Worm (Caenorhabditis elegans) whole organism, young adult: ENCODE data around the gene H41C03.2.
A peak's percentile ranks its signal among the peaks of the same experiment; 100 is the strongest.

Experiments used
- B0336.3 ChIP-seq: fragments of 200-800 bp; sonication (Bioruptor generic); IDR thresholded peaks from 2 replicates; pipeline ENCODE4 v1.3.6; 2022; ENCODE audit warnings: missing genetic modification characterization, missing compliant biosample characterization
- C17E4.6 ChIP-seq: fragments of 200-800 bp; sonication (Bioruptor generic); IDR thresholded peaks from 2 replicates; pipeline ENCODE4 v1.3.6; 2022; ENCODE audit warnings: missing genetic modification reagents, missing genetic modification characterization, missing compliant biosample characterization
- F23B12.7 ChIP-seq: sonication (generic microtip); optimal IDR thresholded peaks from 2 replicates; lab custom pipeline; 2017; ENCODE audit warnings: missing genetic modification characterization, mild to moderate bottlenecking, missing compliant biosample characterization, antibody characterized with exemption, moderate library complexity; ENCODE audit not compliant: insufficient read depth
- F49E8.2 ChIP-seq: sonication (generic microtip); optimal IDR thresholded peaks from 3 replicates; lab custom pipeline; 2017; ENCODE audit warnings: missing genetic modification characterization, mild to moderate bottlenecking, missing compliant biosample characterization, antibody characterized with exemption, moderate library complexity; ENCODE audit not compliant: insufficient read depth
- F55B11.4 ChIP-seq: sonication (generic microtip); optimal IDR thresholded peaks from 2 replicates; lab custom pipeline; 2016; ENCODE audit warnings: missing compliant biosample characterization, missing genetic modification characterization, borderline replicate concordance; ENCODE audit not compliant: insufficient read depth
- F57C9.4 ChIP-seq: sonication (generic microtip); optimal IDR thresholded peaks from 2 replicates; lab custom pipeline; 2017; ENCODE audit warnings: mild to moderate bottlenecking, missing genetic modification characterization, missing compliant biosample characterization
- K12H6.12 ChIP-seq: fragments of 200-800 bp; sonication (Bioruptor generic); optimal IDR thresholded peaks from 2 replicates; lab custom pipeline; 2018; ENCODE audit warnings: mild to moderate bottlenecking, missing genetic modification characterization, missing compliant biosample characterization
- Y53F4B.3 ChIP-seq: fragments of 200-800 bp; sonication (Bioruptor generic); IDR thresholded peaks from 2 replicates; pipeline ENCODE4 v1.3.6; 2022; ENCODE audit warnings: missing genetic modification reagents, missing genetic modification characterization, missing compliant biosample characterization
- ZK185.1 ChIP-seq: sonication (generic microtip); optimal IDR thresholded peaks from 2 replicates; lab custom pipeline; 2016; ENCODE audit warnings: mild to moderate bottlenecking, missing genetic modification characterization, missing compliant biosample characterization; ENCODE audit not compliant: poor library complexity, severe bottlenecking
- akir-1 ChIP-seq: fragments of 200-800 bp; sonication (Bioruptor generic); optimal IDR thresholded peaks from 2 replicates; lab custom pipeline; 2018; ENCODE audit warnings: mild to moderate bottlenecking, missing genetic modification characterization, moderate library complexity, missing compliant biosample characterization
- ama-1 ChIP-seq, 3 experiments: fragments of 150-350 bp in 1 of 3; sonication (generic microtip) in 2 of 3; optimal IDR thresholded peaks; 2 replicates each; lab custom pipeline; 2014 to 2018; ENCODE audit warnings: missing biosample characterization in 2 of 3, missing genetic modification characterization in 2 of 3, missing genetic modification reagents in 2 of 3
- ceh-79 ChIP-seq: sonication (generic microtip); optimal IDR thresholded peaks from 2 replicates; lab custom pipeline; 2017; ENCODE audit warnings: mild to moderate bottlenecking, missing genetic modification characterization, missing compliant biosample characterization
- dox-1 ChIP-seq: fragments of 200-800 bp; sonication (Bioruptor generic); IDR thresholded peaks from 2 replicates; pipeline ENCODE4 v1.3.6; 2022; ENCODE audit warnings: missing genetic modification reagents, missing genetic modification characterization, missing compliant biosample characterization
- dpff-1 ChIP-seq: sonication (generic microtip); optimal IDR thresholded peaks from 2 replicates; lab custom pipeline; 2017; ENCODE audit warnings: mild to moderate bottlenecking, missing genetic modification characterization, missing compliant biosample characterization
- dpl-1 ChIP-seq: fragments of 150-350 bp; optimal IDR thresholded peaks from 2 replicates; lab custom pipeline; 2014; ENCODE audit warnings: missing biosample characterization, missing genetic modification reagents, missing genetic modification characterization
- egl-18 ChIP-seq: fragments of 200-800 bp; sonication (Bioruptor generic); IDR thresholded peaks from 2 replicates; pipeline ENCODE4 v1.3.6; 2022; ENCODE audit warnings: missing genetic modification reagents, missing genetic modification characterization, missing compliant biosample characterization
- egrh-3 ChIP-seq: fragments of 200-800 bp; sonication (Bioruptor generic); IDR thresholded peaks from 2 replicates; pipeline ENCODE4 v1.3.6; 2022; ENCODE audit warnings: missing genetic modification reagents, missing genetic modification characterization, missing compliant biosample characterization
- ekl-4 ChIP-seq: fragments of 200-800 bp; sonication (Bioruptor generic); IDR thresholded peaks from 2 replicates; pipeline ENCODE4 v1.3.6; 2022; ENCODE audit warnings: missing genetic modification reagents, missing genetic modification characterization, missing compliant biosample characterization
- ets-4 ChIP-seq: fragments of 200-800 bp; sonication (Bioruptor generic); optimal IDR thresholded peaks from 2 replicates; lab custom pipeline; 2018; ENCODE audit warnings: mild to moderate bottlenecking, missing genetic modification characterization, missing compliant biosample characterization
- gei-17 ChIP-seq: fragments of 200-800 bp; sonication (Bioruptor generic); optimal IDR thresholded peaks from 2 replicates; lab custom pipeline; 2018; ENCODE audit warnings: mild to moderate bottlenecking, missing genetic modification characterization, missing compliant biosample characterization
- hmg-1.2 ChIP-seq: fragments of 200-800 bp; sonication (Bioruptor generic); IDR thresholded peaks from 2 replicates; pipeline ENCODE4 v1.3.6; 2022; ENCODE audit warnings: missing genetic modification reagents, missing genetic modification characterization, missing compliant biosample characterization
- hsf-1 ChIP-seq: fragments of 200-800 bp; sonication (Bioruptor generic); IDR thresholded peaks from 2 replicates; pipeline ENCODE4 v1.3.6; 2022; ENCODE audit warnings: missing genetic modification reagents, missing genetic modification characterization, missing compliant biosample characterization
- let-526 ChIP-seq: fragments of 200-800 bp; sonication (Bioruptor generic); IDR thresholded peaks from 2 replicates; pipeline ENCODE4 v1.3.6; 2022; ENCODE audit warnings: missing genetic modification reagents, missing genetic modification characterization, missing compliant biosample characterization
- lin-35 ChIP-seq, 3 experiments: fragments of 150-350 bp in 2 of 3; sonication (generic microtip) in 1 of 3; optimal IDR thresholded peaks; 2 replicates each; lab custom pipeline; 2014 to 2018; ENCODE audit warnings: missing biosample characterization in 3 of 3, missing genetic modification characterization in 3 of 3, missing genetic modification reagents in 3 of 3
- lsl-1 ChIP-seq: fragments of 200-800 bp; sonication (Bioruptor generic); optimal IDR thresholded peaks from 2 replicates; lab custom pipeline; 2018; ENCODE audit warnings: mild to moderate bottlenecking, missing genetic modification characterization, moderate library complexity, missing compliant biosample characterization
- lsy-27 ChIP-seq: sonication (generic microtip); optimal IDR thresholded peaks from 2 replicates; lab custom pipeline; 2017; ENCODE audit warnings: missing genetic modification characterization, mild to moderate bottlenecking, missing compliant biosample characterization, antibody characterized with exemption, missing genotype, borderline replicate concordance; ENCODE audit not compliant: insufficient read depth
- nfyb-1 ChIP-seq: fragments of 200-800 bp; sonication (Bioruptor generic); IDR thresholded peaks from 2 replicates; pipeline ENCODE4 v1.3.6; 2022; ENCODE audit warnings: missing genetic modification reagents, missing genetic modification characterization, missing compliant biosample characterization
- nhr-90 ChIP-seq: sonication (generic microtip); optimal IDR thresholded peaks from 2 replicates; lab custom pipeline; 2016; ENCODE audit warnings: missing genotype, mild to moderate bottlenecking, missing genetic modification characterization, missing compliant biosample characterization
- pbrm-1 ChIP-seq: fragments of 200-800 bp; sonication (Bioruptor generic); IDR thresholded peaks from 2 replicates; pipeline ENCODE4 v1.3.6; 2022; ENCODE audit warnings: missing genetic modification reagents, missing genetic modification characterization, missing compliant biosample characterization
- rcor-1 ChIP-seq: fragments of 200-800 bp; sonication (Bioruptor generic); IDR thresholded peaks from 2 replicates; pipeline ENCODE4 v1.3.6; 2022; ENCODE audit warnings: missing genetic modification reagents, missing genetic modification characterization, missing compliant biosample characterization
- rpc-1 ChIP-seq, 2 experiments: fragments of 150-350 bp in 1 of 2; sonication (generic microtip) in 1 of 2; optimal IDR thresholded peaks; 2 replicates each; lab custom pipeline; 2014 to 2018; ENCODE audit warnings: missing biosample characterization in 1 of 2, missing genetic modification characterization in 1 of 2, missing genetic modification reagents in 1 of 2, missing genotype in 1 of 2
- sdz-38 ChIP-seq: sonication (generic microtip); optimal IDR thresholded peaks from 2 replicates; lab custom pipeline; 2016; ENCODE audit warnings: missing genotype, missing genetic modification characterization, missing compliant biosample characterization
- tbp1 ChIP-seq: fragments of 200-800 bp; sonication (Bioruptor generic); optimal IDR thresholded peaks from 2 replicates; lab custom pipeline; 2018; ENCODE audit warnings: mild to moderate bottlenecking, missing genetic modification characterization, missing compliant biosample characterization
- tbx-9 ChIP-seq: sonication (generic microtip); optimal IDR thresholded peaks from 2 replicates; lab custom pipeline; 2016; ENCODE audit warnings: borderline replicate concordance, missing genetic modification characterization, inconsistent platforms, missing compliant biosample characterization
- unc-130 ChIP-seq: sonication (generic microtip); optimal IDR thresholded peaks from 2 replicates; lab custom pipeline; 2016; ENCODE audit warnings: missing genetic modification reagents, missing genetic modification characterization, missing compliant biosample characterization
- zfh-2 ChIP-seq: fragments of 200-800 bp; sonication (Bioruptor generic); conservative IDR thresholded peaks from 2 replicates; pipeline ENCODE4 v1.3.6; 2022; ENCODE audit warnings: missing genetic modification reagents, missing genetic modification characterization, missing compliant biosample characterization
- ztf-25 ChIP-seq: fragments of 200-800 bp; sonication (Bioruptor generic); IDR thresholded peaks from 2 replicates; pipeline ENCODE4 v1.3.6; 2022; ENCODE audit warnings: missing genetic modification reagents, missing genetic modification characterization, missing compliant biosample characterization

Gene H41C03.2

DNA sequence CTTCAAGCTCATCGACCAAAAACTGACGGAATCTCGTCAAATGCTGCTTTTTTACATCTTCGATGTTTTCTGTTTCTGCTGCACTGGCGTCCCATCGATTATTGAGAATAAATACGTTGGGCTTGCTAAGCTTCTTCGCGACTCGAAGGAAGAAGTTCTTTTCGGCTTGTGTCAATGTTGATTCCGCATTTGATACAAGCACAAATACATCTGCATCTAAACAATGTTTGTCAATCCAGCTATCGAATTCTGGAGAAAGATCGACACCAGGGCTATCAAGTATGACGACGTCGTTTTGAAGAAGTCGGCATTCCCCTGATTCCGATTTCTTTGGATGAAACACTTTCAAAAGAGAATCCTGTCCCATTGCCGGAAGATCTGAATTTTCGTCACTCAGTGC, 16.8 kb downstream of the H41C03.2 start:
- TF ChIP-seq rpc-1 (optimal IDR thresholded peaks at IDR 0.05; lab: Kevin White, UChicago) (no peak), rpc-1 (tag; optimal IDR thresholded peaks at IDR 0.05; lab: Kevin White, UChicago) (no peak), K12H6.12 (tag; lab: Kevin White, UChicago) (no peak), tbp1 (GFP tag; lab: Kevin White, UChicago) (no peak), ekl-4 (no peak), rcor-1 (no peak), unc-130 (no peak), hsf-1 (GFP tag; lab: Robert Waterston, UW) (no peak), ama-1 (optimal IDR thresholded peaks at IDR 0.05; lab: Kevin White, UChicago) (no peak), ama-1 (GFP tag; optimal IDR thresholded peaks at IDR 0.05; lab: Kevin White, UChicago) (no peak), Y53F4B.3 (GFP tag; lab: Robert Waterston, UW) (no peak), dox-1 (no peak), pbrm-1 (GFP tag; lab: Robert Waterston, UW) (no peak), F23B12.7 (tag; lab: Kevin White, UChicago) (no peak), B0336.3 (GFP tag; lab: Robert Waterston, UW) (no peak), hmg-1.2 (GFP tag; lab: Robert Waterston, UW) (no peak), nfyb-1 (GFP tag; lab: Robert Waterston, UW) (no peak), egl-18 (GFP tag; lab: Robert Waterston, UW) (no peak), F57C9.4 (tag; lab: Kevin White, UChicago) (no peak)

DNA sequence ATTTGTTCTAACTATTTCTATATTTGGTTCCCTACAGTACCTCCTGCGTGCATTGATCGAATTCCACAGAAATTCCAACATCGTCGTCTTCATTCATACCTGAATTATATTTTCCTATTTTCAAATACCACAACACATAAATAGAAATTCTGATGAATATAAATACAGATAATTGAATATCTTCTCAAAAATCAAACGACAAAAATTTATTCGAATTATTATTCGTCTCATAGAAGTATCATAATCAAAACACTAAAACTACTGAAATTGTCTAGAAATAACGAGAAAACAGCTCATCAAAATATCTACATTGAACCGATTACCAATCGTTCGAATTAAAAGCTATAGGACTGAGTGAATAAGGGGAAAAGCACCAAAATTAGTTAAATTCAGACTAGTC, 18.8 kb downstream of the H41C03.2 start, which contains the start of gene gtap-1:
TSS of gene gtap-1 (minus strand) at position 101 of the 400 bp plus-strand sequence.
- TF ChIP-seq sdz-38 (no peak), lin-35 (GFP tag; optimal IDR thresholded peaks at IDR 0.05; lab: Kevin White, UChicago) (no peak), nhr-90 (tag; lab: Kevin White, UChicago) (no peak), let-526 (GFP tag; lab: Robert Waterston, UW) (no peak), lsy-27 (tag; lab: Kevin White, UChicago) (no peak), F49E8.2 (tag; lab: Kevin White, UChicago) (no peak), F57C9.4 (tag; lab: Kevin White, UChicago) (no peak), ceh-79 (tag; lab: Kevin White, UChicago) (no peak), dpff-1 (tag; lab: Kevin White, UChicago) (no peak), akir-1 (GFP tag; lab: Kevin White, UChicago) (no peak), dpl-1 (GFP tag; lab: Kevin White, UChicago) (no peak), ztf-25 (GFP tag; lab: Robert Waterston, UW) (no peak), F55B11.4 (tag; lab: Kevin White, UChicago) (no peak), lsl-1 (GFP tag; lab: Kevin White, UChicago) (no peak), ets-4 (GFP tag; lab: Kevin White, UChicago) (no peak), ZK185.1 (tag; lab: Kevin White, UChicago) (no peak), tbx-9 (no peak), gei-17 (GFP tag; lab: Kevin White, UChicago) (no peak)

ce11 chrII:5831373-5831772, 20.5 kb downstream of the H41C03.2 start:
- TF ChIP-seq zfh-2 (peak; percentile 82), ceh-79 (tag; lab: Kevin White, UChicago) (no peak), egrh-3 (peak; percentile 57; the same call in 1 of the 2 replicates), ekl-4 (no peak), C17E4.6 (GFP tag; lab: Robert Waterston, UW) (no peak)
